Worm (Caenorhabditis elegans) whole organism, midembryonic: ENCODE data around the gene ascc-1.
A peak's percentile ranks its signal among the peaks of the same experiment; 100 is the strongest.

ENCODE experiments used
- T22C8.4 ChIP-seq: fragments of 200-800 bp; sonication (Bioruptor generic); IDR thresholded peaks from 2 replicates; pipeline ENCODE4 v1.3.6; 2022; ENCODE audit warnings: missing genetic modification characterization, missing compliant biosample characterization
- cog-1 ChIP-seq: sonication (generic microtip); optimal IDR thresholded peaks from 2 replicates; lab custom pipeline; 2016; ENCODE audit warnings: missing genetic modification characterization, missing compliant biosample characterization
- flt-1 ChIP-seq: fragments of 200-800 bp; sonication (Bioruptor generic); IDR thresholded peaks from 2 replicates; pipeline ENCODE4 v1.3.6; 2022; ENCODE audit warnings: missing genetic modification characterization, missing compliant biosample characterization
- klf-2 ChIP-seq: fragments of 200-800 bp; sonication (Bioruptor generic); conservative IDR thresholded peaks from 2 replicates; pipeline ENCODE4 v1.3.6; 2022; ENCODE audit warnings: missing genetic modification reagents, missing genetic modification characterization, missing compliant biosample characterization
- med-1 ChIP-seq: sonication (generic microtip); optimal IDR thresholded peaks from 2 replicates; lab custom pipeline; 2017; ENCODE audit warnings: missing genetic modification characterization, mild to moderate bottlenecking, missing compliant biosample characterization, antibody characterized with exemption, missing genetic modification reagents; ENCODE audit not compliant: insufficient read depth
- ref-1 ChIP-seq: fragments of 200-800 bp; sonication (Bioruptor generic); conservative IDR thresholded peaks from 2 replicates; pipeline ENCODE4 v1.3.6; 2022; ENCODE audit warnings: missing genetic modification reagents, missing genetic modification characterization, missing compliant biosample characterization
- tab-1 ChIP-seq: fragments of 200-800 bp; sonication (Bioruptor generic); IDR thresholded peaks from 2 replicates; pipeline ENCODE4 v1.3.6; 2022; ENCODE audit warnings: missing genetic modification characterization, missing compliant biosample characterization
- ztf-23 ChIP-seq: fragments of 200-800 bp; sonication (Bioruptor generic); IDR thresholded peaks from 2 replicates; pipeline ENCODE4 v1.3.6; 2022; ENCODE audit warnings: missing genetic modification reagents, missing genetic modification characterization, missing compliant biosample characterization
- ztf-29 ChIP-seq: fragments of 200-800 bp; sonication (Bioruptor generic); IDR thresholded peaks from 2 replicates; pipeline ENCODE4 v1.3.6; 2022; ENCODE audit warnings: missing genetic modification reagents, missing genetic modification characterization, missing compliant biosample characterization

Gene ascc-1

ce11 chrII:46116-46515, 11.4 kb upstream of the ascc-1 start, which contains the start of gene rpt-4:
rpt-4 (minus strand) TSS chrII:46216.
- TF ChIP-seq klf-2 (GFP tag; lab: Robert Waterston, UW), result no peak
- TF ChIP-seq ztf-29, result no peak
- TF ChIP-seq ztf-23, result no peak
- no peak for TF ChIP-seq med-1 (GFP tag; lab: Kevin White, UChicago)
- TF ChIP-seq cog-1, result no peak
- TF ChIP-seq tab-1 (GFP tag; lab: Robert Waterston, UW), result no peak

- TF ChIP-seq med-1 (GFP tag; lab: Kevin White, UChicago) (no peak), ref-1 (GFP tag; lab: Robert Waterston, UW) (no peak), tab-1 (GFP tag; lab: Robert Waterston, UW) (no peak), ztf-23 (no peak), cog-1 (no peak), T22C8.4 (GFP tag; lab: Robert Waterston, UW) (no peak), klf-2 (GFP tag; lab: Robert Waterston, UW) (no peak), flt-1 (GFP tag; lab: Robert Waterston, UW) (no peak), ztf-29 (no peak)
These were observed 10.2 kb upstream of the ascc-1 start, which contains the start of gene C23H3.5 for ce11 chrII:47280-47679. C23H3.5 (plus strand) TSS chrII:47580.

ce11 chrII:50862-51261, 6.6 kb upstream of the ascc-1 start:
- TF ChIP-seq ztf-29, result no peak
- no peak for TF ChIP-seq T22C8.4 (GFP tag; lab: Robert Waterston, UW)
- no peak for TF ChIP-seq ztf-23
- TF ChIP-seq flt-1 (GFP tag; lab: Robert Waterston, UW), result no peak
- no peak for TF ChIP-seq tab-1 (GFP tag; lab: Robert Waterston, UW)

- TF ChIP-seq flt-1 (GFP tag; lab: Robert Waterston, UW) (no peak), ztf-23 (no peak), cog-1 (no peak), med-1 (GFP tag; lab: Kevin White, UChicago) (no peak)
These were observed 6.1 kb upstream of the ascc-1 start, which contains the start of gene sptl-1 for ce11 chrII:51352-51751. sptl-1 (plus strand) TSS chrII:51652.

- TF ChIP-seq cog-1 (no peak), ztf-29 (no peak), tab-1 (GFP tag; lab: Robert Waterston, UW) (no peak), ref-1 (GFP tag; lab: Robert Waterston, UW) (no peak), ztf-23 (no peak), T22C8.4 (GFP tag; lab: Robert Waterston, UW) (no peak), flt-1 (GFP tag; lab: Robert Waterston, UW) (no peak), klf-2 (GFP tag; lab: Robert Waterston, UW) (no peak), med-1 (GFP tag; lab: Kevin White, UChicago) (no peak)
These were observed 2.3 kb upstream of the ascc-1 start, which contains the start of gene tre-5 for ce11 chrII:55204-55603. tre-5 (minus strand) TSS chrII:55304.

- TF ChIP-seq flt-1 (GFP tag; lab: Robert Waterston, UW), result no peak
- TF ChIP-seq ztf-23, result no peak
- TF ChIP-seq cog-1, result no peak
- TF ChIP-seq med-1 (GFP tag; lab: Kevin White, UChicago), result no peak
- no peak for TF ChIP-seq tab-1 (GFP tag; lab: Robert Waterston, UW)
- TF ChIP-seq ref-1 (GFP tag; lab: Robert Waterston, UW), result no peak
- TF ChIP-seq ztf-29, result no peak
- TF ChIP-seq T22C8.4 (GFP tag; lab: Robert Waterston, UW), result no peak
These were observed 403 bp downstream of the ascc-1 start for ce11 chrII:57873-58272.

- TF ChIP-seq ref-1 (GFP tag; lab: Robert Waterston, UW) (no peak), flt-1 (GFP tag; lab: Robert Waterston, UW) (no peak), klf-2 (GFP tag; lab: Robert Waterston, UW) (no peak), T22C8.4 (GFP tag; lab: Robert Waterston, UW) (no peak), cog-1 (no peak), tab-1 (GFP tag; lab: Robert Waterston, UW) (no peak), med-1 (GFP tag; lab: Kevin White, UChicago) (no peak), ztf-23 (no peak), ztf-29 (no peak)
These were observed 2.6 kb downstream of the ascc-1 start for ce11 chrII:60049-60448.

- no peak for TF ChIP-seq ztf-23
- no peak for TF ChIP-seq ztf-29
- no peak for TF ChIP-seq tab-1 (GFP tag; lab: Robert Waterston, UW)
These were observed 3.5 kb downstream of the ascc-1 start, which contains the start of gene C23H3.2 for ce11 chrII:61013-61412. C23H3.2 (plus strand) TSS chrII:61313.

- TF ChIP-seq ztf-23 (no peak), med-1 (GFP tag; lab: Kevin White, UChicago) (no peak), flt-1 (GFP tag; lab: Robert Waterston, UW) (no peak), ztf-29 (no peak), klf-2 (GFP tag; lab: Robert Waterston, UW) (no peak), tab-1 (GFP tag; lab: Robert Waterston, UW) (no peak), cog-1 (no peak), T22C8.4 (GFP tag; lab: Robert Waterston, UW) (no peak), ref-1 (GFP tag; lab: Robert Waterston, UW) (no peak)
These were observed 8.0 kb downstream of the ascc-1 start for ce11 chrII:65484-65883.

- TF ChIP-seq cog-1 (peak; percentile 90), ztf-23 (no peak), flt-1 (GFP tag; lab: Robert Waterston, UW) (peak; percentile 62; the same call in 1 of the 2 replicates), T22C8.4 (GFP tag; lab: Robert Waterston, UW) (no peak), med-1 (GFP tag; lab: Kevin White, UChicago) (no peak), klf-2 (GFP tag; lab: Robert Waterston, UW) (no peak)
These were observed 8.9 kb downstream of the ascc-1 start for ce11 chrII:66322-66721.
